Fruit fly (Drosophila melanogaster) Kc167 (cell line): Measurements from ENCODE around the gene CG9133.

Source experiments
- Myc ChIP-seq: fragments of >200 bp; optimal IDR thresholded peaks from 2 replicates; lab custom pipeline; 2017; ENCODE audit warnings: missing external identifiers
- Sin3A ChIP-seq: fragments of >200 bp; optimal IDR thresholded peaks from 2 replicates; lab custom pipeline; 2018; ENCODE audit warnings: missing external identifiers
- h ChIP-seq: fragments of >200 bp; optimal IDR thresholded peaks from 3 replicates; lab custom pipeline; 2018; ENCODE audit warnings: missing external identifiers
- insv ChIP-seq: fragments of >200 bp; optimal IDR thresholded peaks from 3 replicates; lab custom pipeline; 2018; ENCODE audit warnings: missing external identifiers
- psq ChIP-seq: fragments of >200 bp; optimal IDR thresholded peaks from 2 replicates; lab custom pipeline; 2017; ENCODE audit warnings: missing external identifiers
- ttk ChIP-seq: sonication (Bioruptor generic); optimal IDR thresholded peaks from 2 replicates; lab custom pipeline; 2017; ENCODE audit warnings: missing external identifiers

dm6 chr3L:1203855-1204431 is 47.9 kb upstream of the CG9133 start:
- no peak for TF ChIP-seq ttk (lab: Kevin White, UChicago)
- TF ChIP-seq psq (lab: Kevin White, UChicago): no peak
- TF ChIP-seq insv (lab: Kevin White, UChicago): no peak
- TF ChIP-seq Myc (lab: Kevin White, UChicago): no peak
- TF ChIP-seq h (lab: Kevin White, UChicago): no peak
- TF ChIP-seq Sin3A (lab: Kevin White, UChicago): no peak
